Fruit fly (Drosophila melanogaster) whole organism, wandering third instar larva: Measurements from ENCODE around the gene Herp.

Experiments
- Abd-B ChIP-seq: fragments of >200 bp; optimal IDR thresholded peaks from 2 replicates; lab custom pipeline; 2017; ENCODE audit warnings: missing biosample characterization, missing genetic modification characterization
- CG32264 ChIP-seq: fragments of 200-800 bp; sonication (Bioruptor generic); optimal IDR thresholded peaks from 2 replicates; lab custom pipeline; 2016; ENCODE audit warnings: missing biosample characterization, missing genetic modification characterization
- OdsH ChIP-seq: fragments of 200-800 bp; sonication (Bioruptor generic); optimal IDR thresholded peaks from 2 replicates; lab custom pipeline; 2016; ENCODE audit warnings: missing biosample characterization, mild to moderate bottlenecking, missing genetic modification characterization
- br ChIP-seq: fragments of 200-800 bp; sonication (Bioruptor generic); optimal IDR thresholded peaks from 2 replicates; lab custom pipeline; 2016; ENCODE audit warnings: missing biosample characterization, missing genetic modification characterization
- brk ChIP-seq: fragments of 200-800 bp; sonication (Bioruptor generic); optimal IDR thresholded peaks from 2 replicates; lab custom pipeline; 2016; ENCODE audit warnings: missing biosample characterization, mild to moderate bottlenecking, missing genetic modification characterization
- ey ChIP-seq: fragments of 200-800 bp; sonication (Bioruptor generic); optimal IDR thresholded peaks from 2 replicates; lab custom pipeline; 2016; ENCODE audit warnings: missing biosample characterization, missing genetic modification characterization
- foxo ChIP-seq, 2 experiments: fragments of 200-800 bp; sonication (Bioruptor generic); optimal IDR thresholded peaks; 2 replicates in 1 of 2; 3 replicates in 1 of 2; lab custom pipeline; 2016 to 2017; ENCODE audit warnings: missing biosample characterization in 2 of 2, missing genetic modification characterization in 2 of 2
- lola ChIP-seq: fragments of >200 bp; optimal IDR thresholded peaks from 2 replicates; lab custom pipeline; 2017; ENCODE audit warnings: missing biosample characterization, missing genetic modification characterization
- psq ChIP-seq: fragments of 200-800 bp; sonication (Bioruptor generic); optimal IDR thresholded peaks from 3 replicates; lab custom pipeline; 2017; ENCODE audit warnings: missing biosample characterization, mild to moderate bottlenecking, missing genetic modification characterization, moderate library complexity
- rgr ChIP-seq: fragments of 200-800 bp; sonication (Bioruptor generic); optimal IDR thresholded peaks from 3 replicates; lab custom pipeline; 2016; ENCODE audit warnings: missing biosample characterization, mild to moderate bottlenecking, missing genetic modification characterization
- sv ChIP-seq: fragments of 200-800 bp; sonication (Bioruptor generic); optimal IDR thresholded peaks from 3 replicates; lab custom pipeline; 2016; ENCODE audit warnings: missing biosample characterization, missing genetic modification characterization

- peak; percentile 58 for TF ChIP-seq OdsH (GFP tag; lab: Kevin White, UChicago)
- peak; percentile 49 for TF ChIP-seq psq (GFP tag; lab: Kevin White, UChicago)
- no peak for TF ChIP-seq CG32264
- no peak for TF ChIP-seq Abd-B (GFP tag; lab: Kevin White, UChicago)
- peak; percentile 66 for TF ChIP-seq rgr
- no peak for TF ChIP-seq brk (GFP tag; lab: Kevin White, UChicago)
- peak; percentile 52 for TF ChIP-seq br (GFP tag; lab: Kevin White, UChicago)
- no peak for TF ChIP-seq lola (GFP tag; lab: Kevin White, UChicago)
- peak; percentile 24 for TF ChIP-seq sv (GFP tag; lab: Kevin White, UChicago)
- TF ChIP-seq ey (GFP tag; lab: Kevin White, UChicago): peak; percentile 56
- TF ChIP-seq foxo (GFP tag; optimal IDR thresholded peaks at IDR 0.05; lab: Kevin White, UChicago): peak in 1 of 2 experiments; percentile 74
Observed at dm6 chr2L:7782788-7783401, 17.0 kb downstream of the Herp start, which contains the start of gene Brd7-9.
